Worm (Caenorhabditis elegans) whole organism, young adult: ENCODE data around the gene tir-1.
"Not testable (repeated sequence)": the region's sequence is repeated elsewhere in the genome, so short reads cannot be mapped to it uniquely, and the experiment has no call there.

Source experiments
- B0035.1 ChIP-seq: sonication (generic microtip); optimal IDR thresholded peaks from 2 replicates; lab custom pipeline; 2016; ENCODE audit warnings: missing genetic modification characterization, mild to moderate bottlenecking, missing compliant biosample characterization, missing genotype, missing genetic modification reagents
- B0261.1 ChIP-seq: sonication (generic microtip); optimal IDR thresholded peaks from 2 replicates; lab custom pipeline; 2016; ENCODE audit warnings: mild to moderate bottlenecking, missing genetic modification characterization, moderate library complexity, missing compliant biosample characterization
- B0336.3 ChIP-seq: fragments of 200-800 bp; sonication (Bioruptor generic); IDR thresholded peaks from 2 replicates; pipeline ENCODE4 v1.3.6; 2022; ENCODE audit warnings: missing genetic modification characterization, missing compliant biosample characterization
- F37B4.10 ChIP-seq: fragments of 200-800 bp; sonication (Bioruptor generic); IDR thresholded peaks from 2 replicates; pipeline ENCODE4 v1.3.6; 2022; ENCODE audit warnings: missing genetic modification characterization, missing compliant biosample characterization
- F39B2.1 ChIP-seq: fragments of 200-800 bp; sonication (Bioruptor generic); IDR thresholded peaks from 2 replicates; pipeline ENCODE4 v1.3.6; 2022; ENCODE audit warnings: missing genetic modification reagents, missing genetic modification characterization, missing compliant biosample characterization
- F57A8.1 ChIP-seq: fragments of 200-800 bp; sonication (Bioruptor generic); optimal IDR thresholded peaks from 2 replicates; lab custom pipeline; 2018; ENCODE audit warnings: mild to moderate bottlenecking, missing genetic modification characterization, moderate library complexity, missing compliant biosample characterization
- T26A5.8 ChIP-seq: sonication (generic microtip); optimal IDR thresholded peaks from 2 replicates; lab custom pipeline; 2016; ENCODE audit warnings: missing genetic modification characterization, missing compliant biosample characterization
- aptf-2 ChIP-seq: fragments of 200-800 bp; sonication (Bioruptor generic); conservative IDR thresholded peaks from 2 replicates; pipeline ENCODE4 v1.3.6; 2022; ENCODE audit warnings: missing genetic modification reagents, missing genetic modification characterization, missing compliant biosample characterization
- aptf-3 ChIP-seq: fragments of 200-800 bp; sonication (Bioruptor generic); IDR thresholded peaks from 2 replicates; pipeline ENCODE4 v1.3.6; 2022; ENCODE audit warnings: missing genetic modification characterization, missing compliant biosample characterization
- atf-7 ChIP-seq: sonication (generic microtip); optimal IDR thresholded peaks from 2 replicates; lab custom pipeline; 2017; ENCODE audit warnings: mild to moderate bottlenecking, missing genetic modification characterization, missing compliant biosample characterization
- attf-6 ChIP-seq: fragments of 200-800 bp; sonication (Bioruptor generic); IDR thresholded peaks from 2 replicates; pipeline ENCODE4 v1.3.6; 2022; ENCODE audit warnings: missing genetic modification reagents, missing genetic modification characterization, missing compliant biosample characterization
- ceh-27 ChIP-seq: fragments of 200-800 bp; sonication (Bioruptor generic); optimal IDR thresholded peaks from 2 replicates; lab custom pipeline; 2018; ENCODE audit warnings: mild to moderate bottlenecking, missing genetic modification characterization, moderate library complexity, missing compliant biosample characterization
- ceh-58 ChIP-seq: fragments of 200-800 bp; sonication (Bioruptor generic); IDR thresholded peaks from 2 replicates; pipeline ENCODE4 v1.3.6; 2022; ENCODE audit warnings: missing genetic modification characterization, missing compliant biosample characterization
- chd-7 ChIP-seq: sonication (generic microtip); optimal IDR thresholded peaks from 2 replicates; lab custom pipeline; 2016; ENCODE audit warnings: mild to moderate bottlenecking, missing genetic modification characterization, moderate library complexity, missing compliant biosample characterization
- dpff-1 ChIP-seq: sonication (generic microtip); optimal IDR thresholded peaks from 2 replicates; lab custom pipeline; 2017; ENCODE audit warnings: mild to moderate bottlenecking, missing genetic modification characterization, missing compliant biosample characterization
- fkh-3 ChIP-seq: sonication (generic microtip); optimal IDR thresholded peaks from 2 replicates; lab custom pipeline; 2016; ENCODE audit warnings: mild to moderate bottlenecking, missing genetic modification characterization, missing compliant biosample characterization
- him-1 ChIP-seq: sonication (generic microtip); optimal IDR thresholded peaks from 2 replicates; lab custom pipeline; 2016; ENCODE audit warnings: missing genotype, missing genetic modification reagents, missing genetic modification characterization, missing compliant biosample characterization
- hlh-12 ChIP-seq: sonication (generic microtip); optimal IDR thresholded peaks from 2 replicates; lab custom pipeline; 2016; ENCODE audit warnings: missing genetic modification characterization, missing compliant biosample characterization
- hlh-26 ChIP-seq: fragments of 200-800 bp; sonication (Bioruptor generic); conservative IDR thresholded peaks from 2 replicates; pipeline ENCODE4 v1.3.6; 2022; ENCODE audit warnings: missing genetic modification reagents, missing genetic modification characterization, missing compliant biosample characterization
- let-526 ChIP-seq: fragments of 200-800 bp; sonication (Bioruptor generic); IDR thresholded peaks from 2 replicates; pipeline ENCODE4 v1.3.6; 2022; ENCODE audit warnings: missing genetic modification reagents, missing genetic modification characterization, missing compliant biosample characterization
- lin-35 ChIP-seq, 3 experiments: fragments of 150-350 bp in 2 of 3; sonication (generic microtip) in 1 of 3; optimal IDR thresholded peaks; 2 replicates each; lab custom pipeline; 2014 to 2018; ENCODE audit warnings: missing biosample characterization in 3 of 3, missing genetic modification characterization in 3 of 3, missing genetic modification reagents in 3 of 3
- lir-1 ChIP-seq: fragments of 200-800 bp; sonication (Bioruptor generic); conservative IDR thresholded peaks from 2 replicates; pipeline ENCODE4 v1.3.6; 2022; ENCODE audit warnings: missing genetic modification reagents, missing genetic modification characterization, missing compliant biosample characterization
- lsl-1 ChIP-seq: fragments of 200-800 bp; sonication (Bioruptor generic); optimal IDR thresholded peaks from 2 replicates; lab custom pipeline; 2018; ENCODE audit warnings: mild to moderate bottlenecking, missing genetic modification characterization, moderate library complexity, missing compliant biosample characterization
- lsy-27 ChIP-seq: sonication (generic microtip); optimal IDR thresholded peaks from 2 replicates; lab custom pipeline; 2017; ENCODE audit warnings: missing genetic modification characterization, mild to moderate bottlenecking, missing compliant biosample characterization, antibody characterized with exemption, missing genotype, borderline replicate concordance; ENCODE audit not compliant: insufficient read depth
- madf-10 ChIP-seq: sonication (generic microtip); optimal IDR thresholded peaks from 2 replicates; lab custom pipeline; 2016; ENCODE audit warnings: mild to moderate bottlenecking, missing genetic modification characterization, missing compliant biosample characterization
- madf-6 ChIP-seq: fragments of 200-800 bp; sonication (Bioruptor generic); IDR thresholded peaks from 2 replicates; pipeline ENCODE4 v1.3.6; 2022; ENCODE audit warnings: missing genetic modification reagents, missing genetic modification characterization, missing compliant biosample characterization
- madf-8 ChIP-seq: fragments of 200-800 bp; sonication (Bioruptor generic); conservative IDR thresholded peaks from 2 replicates; pipeline ENCODE4 v1.3.6; 2022; ENCODE audit warnings: missing genetic modification reagents, missing genetic modification characterization, missing compliant biosample characterization
- nfyb-1 ChIP-seq: fragments of 200-800 bp; sonication (Bioruptor generic); IDR thresholded peaks from 2 replicates; pipeline ENCODE4 v1.3.6; 2022; ENCODE audit warnings: missing genetic modification reagents, missing genetic modification characterization, missing compliant biosample characterization
- nhr-80 ChIP-seq: sonication (generic microtip); optimal IDR thresholded peaks from 2 replicates; lab custom pipeline; 2016; ENCODE audit warnings: missing genetic modification characterization, missing compliant biosample characterization
- sdz-38 ChIP-seq: sonication (generic microtip); optimal IDR thresholded peaks from 2 replicates; lab custom pipeline; 2016; ENCODE audit warnings: missing genotype, missing genetic modification characterization, missing compliant biosample characterization
- snpc-1.1 ChIP-seq: sonication (generic microtip); optimal IDR thresholded peaks from 2 replicates; lab custom pipeline; 2017; ENCODE audit warnings: missing genetic modification characterization, mild to moderate bottlenecking, missing compliant biosample characterization, antibody characterized with exemption, moderate library complexity, missing genotype, missing genetic modification reagents; ENCODE audit not compliant: insufficient read depth
- snpc-3.4 ChIP-seq: sonication (generic microtip); optimal IDR thresholded peaks from 2 replicates; lab custom pipeline; 2017; ENCODE audit warnings: missing genetic modification characterization, mild to moderate bottlenecking, missing compliant biosample characterization, antibody characterized with exemption, moderate library complexity, missing genotype, missing genetic modification reagents
- sptf-2 ChIP-seq: fragments of 200-800 bp; sonication (Bioruptor generic); optimal IDR thresholded peaks from 2 replicates; lab custom pipeline; 2018; ENCODE audit warnings: mild to moderate bottlenecking, missing genetic modification characterization, missing compliant biosample characterization
- tlf-1 ChIP-seq: fragments of 200-800 bp; sonication (Bioruptor generic); optimal IDR thresholded peaks from 2 replicates; lab custom pipeline; 2018; ENCODE audit warnings: mild to moderate bottlenecking, missing genetic modification characterization, missing compliant biosample characterization
- xnd-1 ChIP-seq: sonication (generic microtip); optimal IDR thresholded peaks from 2 replicates; lab custom pipeline; 2016; ENCODE audit warnings: missing genotype, missing genetic modification reagents, missing genetic modification characterization, missing compliant biosample characterization
- ztf-26 ChIP-seq: sonication (generic microtip); optimal IDR thresholded peaks from 2 replicates; lab custom pipeline; 2017; ENCODE audit warnings: missing genetic modification characterization, missing compliant biosample characterization
- ztf-28 ChIP-seq: fragments of 200-800 bp; sonication (Bioruptor generic); IDR thresholded peaks from 2 replicates; pipeline ENCODE4 v1.3.6; 2022; ENCODE audit warnings: missing genetic modification reagents, missing genetic modification characterization, missing compliant biosample characterization

Gene tir-1

DNA sequence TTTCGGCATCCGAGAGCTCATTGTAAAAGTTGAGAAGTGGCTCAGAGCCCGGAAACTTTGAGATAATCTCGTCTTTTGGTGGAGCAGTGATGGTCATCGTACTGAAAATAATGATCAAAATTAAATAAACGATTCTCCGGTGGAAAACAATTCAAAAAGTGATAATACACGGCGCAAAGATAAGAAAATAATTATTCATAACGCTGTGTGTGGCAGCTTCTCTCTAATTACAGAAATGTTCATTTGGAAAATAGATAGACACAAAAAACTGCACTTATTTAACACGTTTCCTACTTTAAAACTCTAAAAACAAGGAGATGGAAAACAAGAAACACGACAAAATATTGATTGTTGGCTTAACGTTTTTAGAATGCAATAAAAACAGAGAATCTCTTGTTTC, 57.9 kb downstream of the tir-1 start, which contains the start of gene C36A4.4:
TSS of gene C36A4.4 (minus strand) at position 101 of the 400 bp plus-strand sequence.
- TF ChIP-seq attf-6 (GFP tag; lab: Robert Waterston, UW); him-1; let-526 (GFP tag; lab: Robert Waterston, UW): not testable (repeated sequence)
- TF ChIP-seq, all 124 proteins: peak for 0; not testable (repeated sequence) for 124

DNA sequence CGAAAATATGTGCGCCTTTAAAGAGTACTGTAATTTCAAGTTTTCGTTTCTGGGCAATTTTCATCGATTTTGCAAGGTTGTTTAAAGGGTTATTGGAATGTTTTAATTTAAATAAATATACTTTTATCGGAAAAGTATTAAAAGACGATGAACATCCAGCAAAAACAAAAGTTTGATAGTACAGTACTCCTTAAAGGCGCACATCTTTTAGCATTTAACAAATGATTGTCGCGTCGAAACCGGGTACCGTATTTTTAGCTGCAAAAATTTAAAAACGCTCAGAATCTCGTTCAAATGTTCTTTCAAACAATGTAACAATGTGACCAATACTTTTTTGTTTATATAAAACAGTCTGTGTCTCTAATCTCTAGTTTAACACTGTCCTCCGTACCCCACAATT, 61.2 kb downstream of the tir-1 start, which contains the start of gene C36A4.11:
TSS of gene C36A4.11 (plus strand) at position 301 of the 400 bp plus-strand sequence.
- TF ChIP-seq B0035.1, xnd-1, madf-10 (tag; lab: Kevin White, UChicago): not testable (repeated sequence)
- TF ChIP-seq, all 124 proteins: peak for 0; not testable (repeated sequence) for 124

- TF ChIP-seq B0261.1 (tag; lab: Kevin White, UChicago), result no peak
- no peak for TF ChIP-seq madf-6 (GFP tag; lab: Robert Waterston, UW)
- TF ChIP-seq hlh-26, result no peak
- no peak for TF ChIP-seq ztf-28 (GFP tag; lab: Robert Waterston, UW)
- no peak for TF ChIP-seq ztf-26 (tag; lab: Kevin White, UChicago)
- TF ChIP-seq lsy-27 (tag; lab: Kevin White, UChicago), result no peak
Observed at ce11 chrIII:3839635-3840034, 61.8 kb downstream of the tir-1 start, which contains the start of gene cyp-25A3. Gene cyp-25A3, minus strand, starts transcription at chrIII:3839735.

- TF ChIP-seq ceh-58 (GFP tag; lab: Robert Waterston, UW) (no peak), fkh-3 (tag; lab: Kevin White, UChicago) (no peak), sdz-38 (tag; lab: Kevin White, UChicago) (no peak), lir-1 (GFP tag; lab: Robert Waterston, UW) (no peak), F57A8.1 (GFP tag; lab: Kevin White, UChicago) (no peak), lin-35 (GFP tag; optimal IDR thresholded peaks at IDR 0.05; lab: Kevin White, UChicago) (no peak), dpff-1 (tag; lab: Kevin White, UChicago) (no peak), nhr-80 (tag; lab: Kevin White, UChicago) (peak; percentile 78)
Observed at ce11 chrIII:3834800-3835271, 66.6 kb downstream of the tir-1 start, which contains the start of gene cyp-25A2. Gene cyp-25A2, plus strand, starts transcription at chrIII:3835221.

- TF ChIP-seq B0336.3 (no peak), chd-7 (tag; lab: Kevin White, UChicago) (no peak), madf-8 (GFP tag; lab: Robert Waterston, UW) (no peak), aptf-3 (GFP tag; lab: Robert Waterston, UW) (no peak), F37B4.10 (no peak), sptf-2 (GFP tag; lab: Kevin White, UChicago) (no peak), aptf-2 (GFP tag; lab: Robert Waterston, UW) (no peak), F39B2.1 (GFP tag; lab: Robert Waterston, UW) (no peak), lsl-1 (GFP tag; lab: Kevin White, UChicago) (no peak), atf-7 (tag; lab: Kevin White, UChicago) (no peak), sdz-38 (tag; lab: Kevin White, UChicago) (no peak), tlf-1 (GFP tag; lab: Kevin White, UChicago) (no peak), snpc-1.1 (tag; lab: Kevin White, UChicago) (no peak), ceh-27 (GFP tag; lab: Kevin White, UChicago) (no peak), nfyb-1 (GFP tag; lab: Robert Waterston, UW) (no peak), T26A5.8 (tag; lab: Kevin White, UChicago) (no peak), hlh-12 (no peak), snpc-3.4 (tag; lab: Kevin White, UChicago) (no peak)
Observed at ce11 chrIII:3832291-3832690, 69.2 kb downstream of the tir-1 start, which contains the start of gene cyp-25A1. Gene cyp-25A1, plus strand, starts transcription at chrIII:3832591.
